Worm (Caenorhabditis elegans) whole organism, late embryonic: ENCODE results near the gene D1086.11.

Experiments
- C38D4.7 ChIP-seq: fragments of 200-800 bp; sonication (Bioruptor generic); optimal IDR thresholded peaks from 2 replicates; lab custom pipeline; 2018; ENCODE audit warnings: mild to moderate bottlenecking, missing genetic modification characterization, moderate library complexity, missing compliant biosample characterization
- F13H6.1 ChIP-seq: sonication (generic microtip); optimal IDR thresholded peaks from 2 replicates; lab custom pipeline; 2016; ENCODE audit warnings: missing genetic modification characterization, missing compliant biosample characterization
- K02D7.2 ChIP-seq: sonication (generic microtip); optimal IDR thresholded peaks from 2 replicates; lab custom pipeline; 2017; ENCODE audit warnings: mild to moderate bottlenecking, missing genetic modification characterization, missing compliant biosample characterization
- K09A11.1 ChIP-seq: sonication (generic microtip); optimal IDR thresholded peaks from 2 replicates; lab custom pipeline; 2017; ENCODE audit warnings: antibody characterized with exemption, mild to moderate bottlenecking, missing genetic modification characterization, missing compliant biosample characterization; ENCODE audit not compliant: insufficient read depth
- Y22D7AL.16 ChIP-seq: sonication (generic microtip); optimal IDR thresholded peaks from 2 replicates; lab custom pipeline; 2016; ENCODE audit warnings: missing genetic modification characterization, missing compliant biosample characterization
- ahr-1 ChIP-seq: sonication (generic microtip); optimal IDR thresholded peaks from 2 replicates; lab custom pipeline; 2016; ENCODE audit warnings: missing genetic modification characterization, missing compliant biosample characterization
- ama-1 ChIP-seq: fragments of 150-350 bp; optimal IDR thresholded peaks from 2 replicates; lab custom pipeline; 2014
- ceh-2 ChIP-seq: sonication (generic microtip); optimal IDR thresholded peaks from 2 replicates; lab custom pipeline; 2016; ENCODE audit warnings: missing genotype, missing genetic modification characterization, missing compliant biosample characterization
- ceh-31 ChIP-seq: sonication (generic microtip); optimal IDR thresholded peaks from 2 replicates; lab custom pipeline; 2016; ENCODE audit warnings: missing genetic modification characterization, missing compliant biosample characterization
- ceh-34 ChIP-seq: sonication (generic microtip); optimal IDR thresholded peaks from 2 replicates; lab custom pipeline; 2016; ENCODE audit warnings: mild to moderate bottlenecking, missing genetic modification characterization, missing compliant biosample characterization
- che-1 ChIP-seq: sonication (generic microtip); optimal IDR thresholded peaks from 2 replicates; lab custom pipeline; 2016; ENCODE audit warnings: mild to moderate bottlenecking, missing genetic modification characterization, missing compliant biosample characterization
- dmd-4 ChIP-seq: sonication (generic microtip); optimal IDR thresholded peaks from 2 replicates; lab custom pipeline; 2016; ENCODE audit warnings: borderline replicate concordance, missing genetic modification characterization, missing compliant biosample characterization
- elt-2 ChIP-seq: sonication (generic microtip); optimal IDR thresholded peaks from 2 replicates; lab custom pipeline; 2016; ENCODE audit warnings: missing genetic modification reagents, missing genetic modification characterization, missing compliant biosample characterization
- elt-4 ChIP-seq: sonication (generic microtip); optimal IDR thresholded peaks from 2 replicates; lab custom pipeline; 2016; ENCODE audit warnings: missing genetic modification characterization, missing compliant biosample characterization
- fkh-6 ChIP-seq: sonication (generic microtip); optimal IDR thresholded peaks from 2 replicates; lab custom pipeline; 2016; ENCODE audit warnings: missing genetic modification characterization, missing compliant biosample characterization
- gmeb-2 ChIP-seq: sonication (generic microtip); optimal IDR thresholded peaks from 2 replicates; lab custom pipeline; 2016; ENCODE audit warnings: missing genetic modification characterization, inconsistent platforms, missing compliant biosample characterization
- hlh-15 ChIP-seq: sonication (generic microtip); optimal IDR thresholded peaks from 2 replicates; lab custom pipeline; 2016; ENCODE audit warnings: missing genetic modification characterization, missing compliant biosample characterization
- hlh-30 ChIP-seq: sonication (generic microtip); optimal IDR thresholded peaks from 2 replicates; lab custom pipeline; 2017; ENCODE audit warnings: antibody characterized with exemption, missing genetic modification characterization, missing compliant biosample characterization; ENCODE audit not compliant: insufficient read depth
- lin-11 ChIP-seq: fragments of 200-800 bp; sonication (Bioruptor generic); optimal IDR thresholded peaks from 2 replicates; lab custom pipeline; 2018; ENCODE audit warnings: mild to moderate bottlenecking, missing genetic modification characterization, missing compliant biosample characterization
- madf-2 ChIP-seq: sonication (generic microtip); optimal IDR thresholded peaks from 2 replicates; lab custom pipeline; 2017; ENCODE audit warnings: missing genetic modification characterization, missing compliant biosample characterization
- nfya-1 ChIP-seq: sonication (generic microtip); optimal IDR thresholded peaks from 2 replicates; lab custom pipeline; 2017; ENCODE audit warnings: missing genetic modification characterization, mild to moderate bottlenecking, missing compliant biosample characterization, antibody characterized with exemption, moderate library complexity
- nhr-11 ChIP-seq: fragments of 150-350 bp; optimal IDR thresholded peaks from 2 replicates; lab custom pipeline; 2014; ENCODE audit warnings: missing biosample characterization, missing genetic modification characterization
- npax-4 ChIP-seq: sonication (generic microtip); optimal IDR thresholded peaks from 2 replicates; lab custom pipeline; 2016; ENCODE audit warnings: missing genetic modification characterization, missing compliant biosample characterization
- odd-2 ChIP-seq: sonication (generic microtip); optimal IDR thresholded peaks from 2 replicates; lab custom pipeline; 2017; ENCODE audit warnings: antibody characterized with exemption, mild to moderate bottlenecking, missing genetic modification characterization, missing compliant biosample characterization
- pat-9 ChIP-seq: fragments of 200-800 bp; sonication (Bioruptor generic); optimal IDR thresholded peaks from 2 replicates; lab custom pipeline; 2018; ENCODE audit warnings: mild to moderate bottlenecking, missing genetic modification characterization, moderate library complexity, missing compliant biosample characterization
- pha-4 ChIP-seq: fragments of 150-350 bp; optimal IDR thresholded peaks from 2 replicates; lab custom pipeline; 2018; ENCODE audit warnings: missing biosample characterization, missing genetic modification reagents, missing genetic modification characterization
- pqm-1 ChIP-seq: sonication (generic microtip); optimal IDR thresholded peaks from 2 replicates; lab custom pipeline; 2016; ENCODE audit warnings: missing genetic modification characterization, missing compliant biosample characterization
- pros-1 ChIP-seq: fragments of 150-350 bp; optimal IDR thresholded peaks from 2 replicates; lab custom pipeline; 2014; ENCODE audit warnings: missing biosample characterization, missing genetic modification reagents, missing genetic modification characterization
- ref-2 ChIP-seq: sonication (generic microtip); optimal IDR thresholded peaks from 2 replicates; lab custom pipeline; 2016; ENCODE audit warnings: missing genetic modification characterization, missing compliant biosample characterization
- tbx-2 ChIP-seq: sonication (generic microtip); optimal IDR thresholded peaks from 2 replicates; lab custom pipeline; 2016; ENCODE audit warnings: missing genetic modification characterization, missing compliant biosample characterization
- tbx-7 ChIP-seq: sonication (generic microtip); optimal IDR thresholded peaks from 2 replicates; lab custom pipeline; 2016; ENCODE audit warnings: missing genotype, missing genetic modification characterization, missing compliant biosample characterization
- unc-42 ChIP-seq: sonication (generic microtip); optimal IDR thresholded peaks from 2 replicates; lab custom pipeline; 2016; ENCODE audit warnings: missing genotype, missing genetic modification characterization, missing compliant biosample characterization
- unc-55 ChIP-seq: sonication (generic microtip); optimal IDR thresholded peaks from 2 replicates; lab custom pipeline; 2017; ENCODE audit warnings: missing biosample characterization, missing genetic modification reagents, missing genetic modification characterization
- ztf-16 ChIP-seq: sonication (generic microtip); optimal IDR thresholded peaks from 2 replicates; lab custom pipeline; 2017; ENCODE audit warnings: missing genetic modification characterization, missing compliant biosample characterization

The D1086.11 gene

DNA sequence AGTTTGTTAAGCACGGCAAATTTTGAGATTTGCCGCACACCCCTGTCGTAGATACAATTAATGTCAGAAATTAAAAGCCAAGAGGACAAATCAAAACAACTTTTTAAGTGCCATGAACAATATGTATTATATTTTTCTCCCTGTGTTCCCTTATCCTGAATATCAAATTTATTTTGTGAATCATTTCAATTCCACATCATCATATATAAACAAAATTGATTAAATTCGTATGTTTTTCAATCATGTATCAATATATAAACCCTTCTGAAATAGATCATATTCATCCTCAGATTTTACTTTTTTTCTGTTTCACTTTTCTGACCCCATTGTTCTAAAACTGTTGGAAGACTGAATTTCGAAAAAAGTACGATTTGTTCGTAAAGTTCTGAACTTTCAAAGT, at the start of gene D1086.11:
Gene D1086.11 (plus strand): TSS at position 301 of the 400 bp plus-strand sequence.
- no peak for TF ChIP-seq nhr-11 (tag; lab: Kevin White, UChicago)
- no peak for TF ChIP-seq odd-2 (tag; lab: Kevin White, UChicago)
- no peak for TF ChIP-seq ref-2 (tag; lab: Kevin White, UChicago)
- TF ChIP-seq fkh-6 (tag; lab: Kevin White, UChicago), result no peak
- TF ChIP-seq Y22D7AL.16, result no peak
- TF ChIP-seq F13H6.1 (tag; lab: Kevin White, UChicago), result no peak
- TF ChIP-seq tbx-2 (tag; lab: Kevin White, UChicago), result no peak
- no peak for TF ChIP-seq hlh-15 (tag; lab: Kevin White, UChicago)
- TF ChIP-seq ceh-31 (tag; lab: Kevin White, UChicago), result no peak
- no peak for TF ChIP-seq pqm-1 (tag; lab: Kevin White, UChicago)
- TF ChIP-seq madf-2 (tag; lab: Kevin White, UChicago), result no peak
- no peak for TF ChIP-seq unc-55 (GFP tag; lab: Kevin White, UChicago)
- TF ChIP-seq che-1 (tag; lab: Kevin White, UChicago), result no peak
- no peak for TF ChIP-seq K09A11.1 (tag; lab: Kevin White, UChicago)
- no peak for TF ChIP-seq pha-4 (tag; lab: Kevin White, UChicago)
- TF ChIP-seq dmd-4 (tag; lab: Kevin White, UChicago), result no peak
- TF ChIP-seq nfya-1 (tag; lab: Kevin White, UChicago), result no peak
- no peak for TF ChIP-seq ahr-1
- TF ChIP-seq, all 69 proteins: peak for 0

- TF ChIP-seq elt-4 (tag; lab: Kevin White, UChicago) (no peak), dmd-4 (tag; lab: Kevin White, UChicago) (no peak)
Measured at ce11 chrV:14026194-14026593, 48.1 kb upstream of the D1086.11 start, which contains the start of gene T08G5.2. TSS of gene T08G5.2 (minus strand) at chrV:14026294.

- TF ChIP-seq lin-11 (tag; lab: Kevin White, UChicago), result no peak
- TF ChIP-seq hlh-30, result no peak
- TF ChIP-seq pros-1 (tag; lab: Kevin White, UChicago), result no peak
- TF ChIP-seq gmeb-2 (tag; lab: Kevin White, UChicago), result no peak
- no peak for TF ChIP-seq unc-42 (tag; lab: Kevin White, UChicago)
- TF ChIP-seq C38D4.7, result no peak
- no peak for TF ChIP-seq tbx-7
- no peak for TF ChIP-seq elt-2 (tag; lab: Kevin White, UChicago)
- TF ChIP-seq ztf-16 (tag; lab: Kevin White, UChicago), result no peak
- TF ChIP-seq fkh-6 (tag; lab: Kevin White, UChicago), result no peak
- no peak for TF ChIP-seq ama-1 (lab: Kevin White, UChicago)
- TF ChIP-seq, all 69 proteins: peak for 0
Measured at ce11 chrV:14027384-14027783, 46.9 kb upstream of the D1086.11 start, which contains the start of gene T08G5.3. TSS of gene T08G5.3 (minus strand) at chrV:14027484.

- no peak for TF ChIP-seq K02D7.2 (tag; lab: Kevin White, UChicago)
- no peak for TF ChIP-seq ceh-2 (tag; lab: Kevin White, UChicago)
- no peak for TF ChIP-seq npax-4 (tag; lab: Kevin White, UChicago)
- TF ChIP-seq ama-1 (lab: Kevin White, UChicago), result peak; percentile 76
Measured at ce11 chrV:14028256-14028743, 46.0 kb upstream of the D1086.11 start.

DNA sequence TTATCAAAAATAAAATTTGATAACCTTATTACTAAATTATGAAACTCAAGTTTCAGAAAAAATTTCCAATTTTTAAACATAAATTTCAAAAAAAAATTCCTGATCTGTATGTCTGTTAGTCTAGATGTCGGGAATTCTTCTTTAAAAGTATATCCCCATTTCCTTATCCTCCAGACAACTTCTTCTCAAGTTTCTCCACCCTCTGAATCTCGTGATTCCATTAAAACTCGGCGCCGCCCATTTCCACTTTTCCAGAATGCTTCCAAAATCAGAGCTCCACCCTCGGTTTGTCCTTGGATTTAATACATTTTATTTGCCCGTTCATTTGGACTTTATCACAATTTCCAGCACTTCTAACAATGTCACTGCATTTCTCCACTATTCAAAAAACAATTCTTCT, 40.6 kb upstream of the D1086.11 start, which contains the start of gene ins-10:
Gene ins-10 (plus strand): TSS at position 301 of the 400 bp plus-strand sequence.
- TF ChIP-seq ceh-34 (tag; lab: Kevin White, UChicago), result no peak
- TF ChIP-seq K02D7.2 (tag; lab: Kevin White, UChicago), result no peak
- no peak for TF ChIP-seq pat-9
- no peak for TF ChIP-seq che-1 (tag; lab: Kevin White, UChicago)
- no peak for TF ChIP-seq hlh-15 (tag; lab: Kevin White, UChicago)
- TF ChIP-seq dmd-4 (tag; lab: Kevin White, UChicago), result no peak
- no peak for TF ChIP-seq lin-11 (tag; lab: Kevin White, UChicago)
- TF ChIP-seq, all 69 proteins: peak for 0
